Worm (Caenorhabditis elegans): ENCODE data around the gene Y38H6C.25.
"Not testable (repeated sequence)": the region's sequence is repeated elsewhere in the genome, so short reads cannot be mapped to it uniquely, and the experiment has no call there.

Y38H6C.25 gene

DNA sequence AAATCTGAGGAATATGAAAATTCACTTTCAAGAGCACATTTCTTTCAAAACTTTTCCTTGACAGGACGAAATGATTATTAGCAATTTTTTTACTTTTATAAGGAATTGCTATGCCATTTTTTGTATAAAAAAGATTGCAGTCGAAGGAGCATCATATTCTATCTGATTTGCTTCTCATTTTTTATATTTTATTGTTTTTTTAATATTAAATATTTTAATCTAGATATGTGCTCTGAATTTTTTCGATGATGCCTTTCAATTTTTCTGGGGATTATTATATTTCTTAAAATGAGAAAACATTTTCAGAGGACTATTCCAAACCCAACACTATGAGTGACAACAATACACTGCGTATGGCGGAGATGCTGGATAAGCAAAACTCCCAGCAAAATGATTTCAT is 45.0 kb downstream of the Y38H6C.25 start, which contains the start of gene F26F2.13:
TSS of gene F26F2.13 (plus strand) at position 301 of the 400 bp plus-strand sequence.
- not testable (repeated sequence) for TF ChIP-seq T22C8.4 (GFP tag; IDR thresholded peaks at IDR 0.05); flt-1 (GFP tag; IDR thresholded peaks at IDR 0.05); med-1 (GFP tag; optimal IDR thresholded peaks at IDR 0.05; ENCODE audit: insufficient read depth)

- TF ChIP-seq ztf-29 (GFP tag; IDR thresholded peaks at IDR 0.05): no peak
- no peak for TF ChIP-seq cog-1 (tag; optimal IDR thresholded peaks at IDR 0.05)
- TF ChIP-seq ztf-23 (GFP tag; IDR thresholded peaks at IDR 0.05): no peak
- no peak for TF ChIP-seq T22C8.4 (GFP tag; IDR thresholded peaks at IDR 0.05)
- TF ChIP-seq flt-1 (GFP tag; IDR thresholded peaks at IDR 0.05): no peak
- TF ChIP-seq klf-2 (GFP tag; conservative IDR thresholded peaks at IDR 0.05): no peak
- TF ChIP-seq med-1 (GFP tag; optimal IDR thresholded peaks at IDR 0.05; ENCODE audit: insufficient read depth): no peak
- no peak for TF ChIP-seq tab-1 (GFP tag; IDR thresholded peaks at IDR 0.05)
- TF ChIP-seq ref-1 (GFP tag; conservative IDR thresholded peaks at IDR 0.05): no peak
Observed at ce11 chrV:20566454-20566853, 47.4 kb downstream of the Y38H6C.25 start, which contains the start of gene F26F2.3. TSS of gene F26F2.3 (minus strand) at chrV:20566554.

DNA sequence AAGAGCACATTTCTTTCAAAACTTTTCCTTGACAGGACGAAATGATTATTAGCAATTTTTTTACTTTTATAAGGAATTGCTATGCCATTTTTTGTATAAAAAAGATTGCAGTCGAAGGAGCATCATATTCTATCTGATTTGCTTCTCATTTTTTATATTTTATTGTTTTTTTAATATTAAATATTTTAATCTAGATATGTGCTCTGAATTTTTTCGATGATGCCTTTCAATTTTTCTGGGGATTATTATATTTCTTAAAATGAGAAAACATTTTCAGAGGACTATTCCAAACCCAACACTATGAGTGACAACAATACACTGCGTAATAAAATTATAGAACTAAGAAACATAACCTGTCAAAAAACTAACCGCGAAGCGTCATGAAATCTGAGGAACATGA is 50.0 kb downstream of the Y38H6C.25 start, which contains the start of gene F26F2.4:
TSS of gene F26F2.4 (plus strand) at position 301 of the 400 bp plus-strand sequence.
- TF ChIP-seq T22C8.4 (GFP tag; IDR thresholded peaks at IDR 0.05); cog-1 (tag; optimal IDR thresholded peaks at IDR 0.05); ztf-23 (GFP tag; IDR thresholded peaks at IDR 0.05): not testable (repeated sequence)
